Worm (Caenorhabditis elegans) whole organism, L3 larva: ENCODE results near the gene F14F9.6.

Experiments used
- R02D3.7 ChIP-seq: fragments of 150-350 bp; optimal IDR thresholded peaks from 2 replicates; lab custom pipeline; 2014; ENCODE audit warnings: missing biosample characterization, missing genetic modification characterization
- ZK546.5 ChIP-seq: sonication (generic microtip); optimal IDR thresholded peaks from 2 replicates; lab custom pipeline; 2017; ENCODE audit warnings: missing biosample characterization, missing genetic modification characterization
- aly-2 ChIP-seq: fragments of 150-350 bp; optimal IDR thresholded peaks from 2 replicates; lab custom pipeline; 2014; ENCODE audit warnings: missing biosample characterization, missing genetic modification characterization
- ama-1 ChIP-seq: fragments of 150-350 bp; optimal IDR thresholded peaks from 2 replicates; lab custom pipeline; 2018
- ceh-16 ChIP-seq: sonication (generic microtip); optimal IDR thresholded peaks from 2 replicates; lab custom pipeline; 2017; ENCODE audit warnings: missing biosample characterization, missing genetic modification characterization
- ceh-28 ChIP-seq: fragments of 150-350 bp; optimal IDR thresholded peaks from 2 replicates; lab custom pipeline; 2014; ENCODE audit warnings: missing biosample characterization, missing genetic modification reagents, missing genetic modification characterization
- ceh-82 ChIP-seq: fragments of 150-350 bp; optimal IDR thresholded peaks from 2 replicates; lab custom pipeline; 2014; ENCODE audit warnings: missing biosample characterization, missing genetic modification characterization
- ceh-9 ChIP-seq: sonication (generic microtip); optimal IDR thresholded peaks from 2 replicates; lab custom pipeline; 2018; ENCODE audit warnings: missing biosample characterization, missing genetic modification characterization
- daf-12 ChIP-seq: fragments of 150-350 bp; optimal IDR thresholded peaks from 2 replicates; lab custom pipeline; 2014; ENCODE audit warnings: missing biosample characterization, missing genetic modification reagents, missing genetic modification characterization
- egl-27 ChIP-seq: sonication (generic microtip); optimal IDR thresholded peaks from 4 replicates; lab custom pipeline; 2017; ENCODE audit warnings: missing biosample characterization, missing genetic modification reagents, missing genetic modification characterization
- egl-5 ChIP-seq: fragments of 150-350 bp; optimal IDR thresholded peaks from 2 replicates; lab custom pipeline; 2017; ENCODE audit warnings: missing biosample characterization, missing genetic modification reagents, missing genetic modification characterization, inconsistent platforms
- elt-1 ChIP-seq: fragments of 150-350 bp; optimal IDR thresholded peaks from 2 replicates; lab custom pipeline; 2014; ENCODE audit warnings: missing biosample characterization, missing genetic modification characterization
- elt-2 ChIP-seq: sonication (generic microtip); optimal IDR thresholded peaks from 2 replicates; lab custom pipeline; 2016; ENCODE audit warnings: missing genetic modification reagents, mild to moderate bottlenecking, missing genetic modification characterization, missing compliant biosample characterization
- elt-3 ChIP-seq, 3 experiments: fragments of 150-350 bp in 1 of 3; sonication (generic microtip) in 2 of 3; optimal IDR thresholded peaks; 2 replicates in 2 of 3; 4 replicates in 1 of 3; lab custom pipeline; 2014 to 2017; ENCODE audit warnings: missing biosample characterization in 3 of 3, missing genetic modification characterization in 3 of 3
- fkh-10 ChIP-seq: sonication (generic microtip); optimal IDR thresholded peaks from 2 replicates; lab custom pipeline; 2017; ENCODE audit warnings: missing biosample characterization, missing genetic modification reagents, missing genetic modification characterization
- fkh-2 ChIP-seq: fragments of 150-350 bp; optimal IDR thresholded peaks from 2 replicates; lab custom pipeline; 2014; ENCODE audit warnings: missing biosample characterization, missing genetic modification reagents, missing genetic modification characterization
- fos-1 ChIP-seq: fragments of 150-350 bp; optimal IDR thresholded peaks from 2 replicates; lab custom pipeline; 2014; ENCODE audit warnings: missing biosample characterization, missing genetic modification characterization
- hmg-11 ChIP-seq: sonication (generic microtip); optimal IDR thresholded peaks from 2 replicates; lab custom pipeline; 2016; ENCODE audit warnings: missing genetic modification characterization, missing compliant biosample characterization
- jun-1 ChIP-seq: fragments of 150-350 bp; optimal IDR thresholded peaks from 2 replicates; lab custom pipeline; 2014; ENCODE audit warnings: missing biosample characterization, missing genetic modification reagents, missing genetic modification characterization
- lin-15B ChIP-seq: fragments of 150-350 bp; optimal IDR thresholded peaks from 2 replicates; lab custom pipeline; 2014; ENCODE audit warnings: missing biosample characterization, missing genetic modification characterization
- lin-39 ChIP-seq: fragments of 150-350 bp; optimal IDR thresholded peaks from 2 replicates; lab custom pipeline; 2018; ENCODE audit warnings: missing biosample characterization, missing genetic modification reagents, missing genetic modification characterization
- mdl-1 ChIP-seq: fragments of 150-350 bp; optimal IDR thresholded peaks from 2 replicates; lab custom pipeline; 2014; ENCODE audit warnings: missing biosample characterization, missing genetic modification characterization
- mml-1 ChIP-seq: fragments of 150-350 bp; sonication (generic microtip); optimal IDR thresholded peaks from 3 replicates; lab custom pipeline; 2014; ENCODE audit warnings: missing biosample characterization, missing genetic modification characterization
- nfya-1 ChIP-seq: sonication (generic microtip); optimal IDR thresholded peaks from 2 replicates; lab custom pipeline; 2017; ENCODE audit warnings: missing genetic modification characterization, mild to moderate bottlenecking, missing compliant biosample characterization, antibody characterized with exemption, moderate library complexity; ENCODE audit not compliant: insufficient read depth
- nhr-11 ChIP-seq: fragments of 150-350 bp; optimal IDR thresholded peaks from 2 replicates; lab custom pipeline; 2014; ENCODE audit warnings: missing biosample characterization, missing genetic modification characterization
- nhr-12 ChIP-seq: fragments of 150-350 bp; optimal IDR thresholded peaks from 2 replicates; lab custom pipeline; 2014; ENCODE audit warnings: missing biosample characterization, missing genetic modification characterization
- nhr-23 ChIP-seq: fragments of 150-350 bp; optimal IDR thresholded peaks from 2 replicates; lab custom pipeline; 2014; ENCODE audit warnings: missing biosample characterization, missing genetic modification reagents, missing genetic modification characterization
- nhr-25 ChIP-seq: sonication (generic microtip); optimal IDR thresholded peaks from 2 replicates; lab custom pipeline; 2017; ENCODE audit warnings: missing biosample characterization, missing genetic modification characterization
- nhr-28 ChIP-seq: fragments of 150-350 bp; optimal IDR thresholded peaks from 2 replicates; lab custom pipeline; 2014; ENCODE audit warnings: missing biosample characterization, missing genetic modification characterization
- nhr-43 ChIP-seq: sonication (generic microtip); optimal IDR thresholded peaks from 2 replicates; lab custom pipeline; 2016; ENCODE audit warnings: mild to moderate bottlenecking, missing genetic modification characterization, missing compliant biosample characterization; ENCODE audit not compliant: poor library complexity, severe bottlenecking
- nhr-67 ChIP-seq: fragments of 150-350 bp; optimal IDR thresholded peaks from 2 replicates; lab custom pipeline; 2014; ENCODE audit warnings: missing biosample characterization, missing genetic modification characterization
- nhr-76 ChIP-seq: fragments of 150-350 bp; sonication (generic microtip); optimal IDR thresholded peaks from 5 replicates; lab custom pipeline; 2014; ENCODE audit warnings: missing biosample characterization, missing genetic modification characterization
- nhr-77 ChIP-seq: fragments of 150-350 bp; optimal IDR thresholded peaks from 2 replicates; lab custom pipeline; 2014; ENCODE audit warnings: missing biosample characterization, missing genetic modification characterization
- pqm-1 ChIP-seq: fragments of 150-350 bp; optimal IDR thresholded peaks from 2 replicates; lab custom pipeline; 2017; ENCODE audit warnings: missing biosample characterization, missing genetic modification characterization, inconsistent platforms
- snpc-4 ChIP-seq: fragments of 150-350 bp; optimal IDR thresholded peaks from 2 replicates; lab custom pipeline; 2014; ENCODE audit warnings: missing biosample characterization, missing genetic modification characterization
- tbx-2 ChIP-seq: sonication (generic microtip); optimal IDR thresholded peaks from 2 replicates; lab custom pipeline; 2016; ENCODE audit warnings: mild to moderate bottlenecking, missing genetic modification characterization, missing compliant biosample characterization
- unc-39 ChIP-seq: sonication (generic microtip); optimal IDR thresholded peaks from 4 replicates; lab custom pipeline; 2017; ENCODE audit warnings: missing biosample characterization, missing genetic modification characterization
- unc-62 ChIP-seq: fragments of 150-350 bp; sonication (generic microtip); optimal IDR thresholded peaks from 4 replicates; lab custom pipeline; 2014; ENCODE audit warnings: missing biosample characterization, missing genetic modification reagents, missing genetic modification characterization
- zag-1 ChIP-seq: fragments of 150-350 bp; optimal IDR thresholded peaks from 2 replicates; lab custom pipeline; 2014; ENCODE audit warnings: missing biosample characterization, missing genetic modification characterization
- ztf-11 ChIP-seq: fragments of 150-350 bp; optimal IDR thresholded peaks from 2 replicates; lab custom pipeline; 2014; ENCODE audit warnings: missing biosample characterization, missing genetic modification characterization
- ztf-4 ChIP-seq: fragments of 150-350 bp; optimal IDR thresholded peaks from 2 replicates; lab custom pipeline; 2014; ENCODE audit warnings: missing biosample characterization, missing genetic modification characterization

The F14F9.6 gene

DNA sequence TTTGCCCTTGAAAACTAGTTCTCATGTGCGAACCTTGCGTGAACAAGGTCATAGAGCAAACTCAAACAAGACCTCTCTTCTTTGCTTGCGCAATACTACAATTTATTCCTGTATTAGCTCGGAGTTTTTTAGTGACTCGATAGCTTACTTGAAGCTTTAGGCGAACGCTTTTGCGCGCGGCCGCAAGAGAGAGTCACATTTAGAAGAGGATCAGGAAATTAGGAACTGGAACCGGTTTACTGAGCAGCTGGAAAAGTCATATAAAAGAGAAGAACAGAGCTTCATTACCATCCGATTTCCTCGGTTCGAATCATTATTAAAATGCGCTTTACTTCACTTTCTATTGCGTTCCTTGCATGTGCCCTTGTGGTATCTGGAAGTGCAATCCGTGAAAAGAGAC lies 12.0 kb upstream of the F14F9.6 start, which contains the start of gene abu-15:
abu-15 (plus strand) TSS at position 301 of the 400 bp plus-strand sequence.
- no peak for TF ChIP-seq mml-1 (tag; lab: Kevin White, UChicago)
- TF ChIP-seq hmg-11 = no peak
- no peak for TF ChIP-seq ztf-11 (tag; lab: Kevin White, UChicago)
- TF ChIP-seq daf-12 = no peak
- no peak for TF ChIP-seq nhr-67 (tag; lab: Kevin White, UChicago)
- TF ChIP-seq unc-62 (GFP tag; lab: Kevin White, UChicago) = no peak
- TF ChIP-seq ceh-82 (tag; lab: Kevin White, UChicago) = no peak
- no peak for TF ChIP-seq jun-1 (tag; lab: Kevin White, UChicago)
- no peak for TF ChIP-seq mdl-1
- no peak for TF ChIP-seq ama-1 (lab: Kevin White, UChicago)
- TF ChIP-seq nfya-1 (tag; lab: Kevin White, UChicago) = no peak
- TF ChIP-seq R02D3.7 (tag; lab: Kevin White, UChicago) = no peak
- no peak for TF ChIP-seq nhr-12
- no peak for TF ChIP-seq elt-3 (tag; optimal IDR thresholded peaks at IDR 0.05; lab: Kevin White, UChicago)
- no peak for TF ChIP-seq egl-5 (tag; lab: Kevin White, UChicago)

ce11 chrV:5157660-5158059 lies 11.4 kb upstream of the F14F9.6 start, which contains the start of gene srx-39:
Gene srx-39 (minus strand): TSS chrV:5157760.
- TF ChIP-seq lin-15B (tag; lab: Kevin White, UChicago) (no peak), egl-5 (tag; lab: Kevin White, UChicago) (no peak), hmg-11 (no peak), tbx-2 (no peak), nhr-28 (no peak), ZK546.5 (tag; lab: Kevin White, UChicago) (no peak), ceh-9 (tag; lab: Kevin White, UChicago) (no peak), nhr-43 (tag; lab: Kevin White, UChicago) (no peak), ceh-28 (tag; lab: Kevin White, UChicago) (no peak), R02D3.7 (tag; lab: Kevin White, UChicago) (no peak), nhr-11 (tag; lab: Kevin White, UChicago) (no peak), fkh-2 (tag; lab: Kevin White, UChicago) (no peak)

DNA sequence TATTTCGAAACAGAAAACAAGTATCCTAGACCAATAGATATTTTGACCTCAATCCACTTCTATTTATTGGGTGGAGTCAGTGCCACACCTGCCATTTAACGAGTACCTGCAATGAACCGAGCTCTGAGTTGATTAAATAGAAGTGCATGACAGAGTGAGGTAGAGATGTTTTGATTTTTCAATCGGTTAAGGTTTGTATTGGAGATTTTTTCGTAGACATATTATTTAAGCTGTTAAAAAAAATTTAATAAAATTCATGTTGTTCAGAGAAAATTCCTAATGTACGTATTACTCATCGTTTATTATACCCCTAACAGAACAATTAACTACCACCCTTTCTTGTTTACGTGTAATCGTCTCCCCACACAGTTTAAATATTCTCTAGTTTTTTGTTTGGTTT lies 9.2 kb upstream of the F14F9.6 start, which contains the start of gene srx-38:
srx-38 (minus strand) TSS at position 101 of the 400 bp plus-strand sequence.
- TF ChIP-seq egl-27 (tag; lab: Kevin White, UChicago) = no peak
- no peak for TF ChIP-seq hmg-11
- TF ChIP-seq fkh-10 (GFP tag; lab: Kevin White, UChicago) = no peak
- no peak for TF ChIP-seq nhr-67 (tag; lab: Kevin White, UChicago)
- no peak for TF ChIP-seq ceh-16
- no peak for TF ChIP-seq ztf-4
- TF ChIP-seq nfya-1 (tag; lab: Kevin White, UChicago) = no peak
- no peak for TF ChIP-seq unc-39
- no peak for TF ChIP-seq elt-2 (tag; lab: Kevin White, UChicago)
- no peak for TF ChIP-seq egl-5 (tag; lab: Kevin White, UChicago)
- TF ChIP-seq nhr-77 (tag; lab: Kevin White, UChicago) = no peak
- no peak for TF ChIP-seq aly-2 (tag; lab: Kevin White, UChicago)
- no peak for TF ChIP-seq snpc-4
- no peak for TF ChIP-seq nhr-28
- no peak for TF ChIP-seq nhr-23

DNA sequence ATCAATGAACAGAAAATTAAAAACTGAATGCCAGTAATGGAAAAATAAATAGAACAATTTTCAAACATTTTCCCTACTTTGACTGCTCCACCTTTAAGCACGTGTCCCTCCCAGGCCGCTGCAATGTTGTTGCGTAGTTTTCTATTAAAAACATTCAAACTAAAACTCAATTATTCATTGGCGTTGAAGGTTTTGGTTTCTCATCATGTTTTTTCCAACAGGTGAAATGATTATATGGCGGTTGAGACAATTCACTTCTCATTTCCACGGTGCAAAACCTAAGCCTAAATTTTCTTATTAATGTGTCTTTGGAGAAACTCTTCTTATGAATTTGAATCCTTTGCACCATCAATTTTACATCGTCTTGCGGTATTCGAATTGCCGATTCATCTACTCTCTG lies 4.6 kb upstream of the F14F9.6 start, which contains the start of gene srh-130:
srh-130 (plus strand) TSS at position 301 of the 400 bp plus-strand sequence.
- TF ChIP-seq zag-1 (tag; lab: Kevin White, UChicago) (no peak), lin-39 (no peak), nhr-76 (no peak), elt-2 (tag; lab: Kevin White, UChicago) (no peak), tbx-2 (no peak), egl-5 (tag; lab: Kevin White, UChicago) (no peak), elt-1 (tag; lab: Kevin White, UChicago) (no peak), mdl-1 (no peak), ceh-28 (tag; lab: Kevin White, UChicago) (no peak), fos-1 (tag; lab: Kevin White, UChicago) (no peak), nhr-25 (tag; lab: Kevin White, UChicago) (no peak), ceh-82 (tag; lab: Kevin White, UChicago) (no peak), pqm-1 (tag; lab: Kevin White, UChicago) (no peak), ceh-9 (tag; lab: Kevin White, UChicago) (no peak), mml-1 (tag; lab: Kevin White, UChicago) (no peak), hmg-11 (no peak), nhr-11 (tag; lab: Kevin White, UChicago) (no peak), unc-62 (GFP tag; lab: Kevin White, UChicago) (no peak), fkh-2 (tag; lab: Kevin White, UChicago) (no peak)
- TF ChIP-seq, all 47 proteins: peak for 0
